Fruit fly (Drosophila melanogaster) whole organism, embryonic: ENCODE results near the gene Rpt4.

Source experiments
- B-H1 ChIP-seq: fragments of 200-800 bp; sonication (Bioruptor generic); IDR thresholded peaks from 3 replicates; pipeline ENCODE4 v1.3.6; 2022; ENCODE audit warnings: missing biosample characterization, missing genetic modification characterization
- C15 ChIP-seq: fragments of 200-800 bp; sonication (Bioruptor generic); IDR thresholded peaks from 3 replicates; pipeline ENCODE4 v1.3.6; 2022; ENCODE audit warnings: missing biosample characterization, missing genetic modification characterization
- CG10654 ChIP-seq: fragments of 200-800 bp; sonication (Bioruptor generic); optimal IDR thresholded peaks from 2 replicates; lab custom pipeline; 2016; ENCODE audit warnings: missing biosample characterization, missing genetic modification characterization
- CG11085 ChIP-seq: fragments of 200-800 bp; sonication (Bioruptor generic); IDR thresholded peaks from 2 replicates; pipeline ENCODE4 v1.3.6; 2022; ENCODE audit warnings: missing biosample characterization, missing genetic modification characterization
- CG11560 ChIP-seq: fragments of 200-800 bp; sonication (Bioruptor generic); IDR thresholded peaks from 3 replicates; pipeline ENCODE4 v1.3.6; 2022; ENCODE audit warnings: missing biosample characterization, missing genetic modification characterization
- CG1529 ChIP-seq: fragments of 200-800 bp; sonication (Bioruptor generic); optimal IDR thresholded peaks from 3 replicates; lab custom pipeline; 2018; ENCODE audit warnings: missing biosample characterization, missing genetic modification characterization
- CG15601 ChIP-seq: fragments of 200-800 bp; sonication (Bioruptor generic); optimal IDR thresholded peaks from 3 replicates; lab custom pipeline; 2019; ENCODE audit warnings: missing biosample characterization, mild to moderate bottlenecking, missing genetic modification characterization, moderate library complexity
- CG17328 ChIP-seq: fragments of 200-800 bp; sonication (Bioruptor generic); IDR thresholded peaks from 2 replicates; pipeline ENCODE4 v1.3.6; 2022; ENCODE audit warnings: missing biosample characterization, missing genetic modification characterization
- CG18011 ChIP-seq: fragments of 200-800 bp; sonication (Bioruptor generic); optimal IDR thresholded peaks from 2 replicates; lab custom pipeline; 2017; ENCODE audit warnings: missing biosample characterization, missing genetic modification characterization, mild to moderate bottlenecking, moderate library complexity, missing genotype
- CG3163 ChIP-seq: fragments of 200-800 bp; sonication (Bioruptor generic); optimal IDR thresholded peaks from 3 replicates; lab custom pipeline; 2016; ENCODE audit warnings: missing biosample characterization, missing genetic modification characterization
- CG3281 ChIP-seq: fragments of 200-800 bp; sonication (Bioruptor generic); optimal IDR thresholded peaks from 3 replicates; lab custom pipeline; 2017; ENCODE audit warnings: missing biosample characterization, mild to moderate bottlenecking, missing genetic modification characterization
- CG33213 ChIP-seq: fragments of 200-800 bp; sonication (Bioruptor generic); optimal IDR thresholded peaks from 3 replicates; lab custom pipeline; 2016; ENCODE audit warnings: missing biosample characterization, missing genetic modification characterization
- CG3407 ChIP-seq: fragments of 200-800 bp; sonication (Bioruptor generic); optimal IDR thresholded peaks from 2 replicates; lab custom pipeline; 2018; ENCODE audit warnings: missing biosample characterization, mild to moderate bottlenecking, missing genetic modification characterization
- CG3726 ChIP-seq: fragments of 200-800 bp; sonication (Bioruptor generic); IDR thresholded peaks from 3 replicates; pipeline ENCODE4, ENCODE4 v1.3.6; 2022; ENCODE audit warnings: missing biosample characterization, missing genetic modification characterization
- CG4360 ChIP-seq: fragments of 200-800 bp; sonication (Bioruptor generic); IDR thresholded peaks from 2 replicates; pipeline ENCODE4 v1.3.6; 2022; ENCODE audit warnings: missing biosample characterization, missing genetic modification characterization
- CG5180 ChIP-seq: fragments of 200-800 bp; sonication (Bioruptor generic); optimal IDR thresholded peaks from 3 replicates; lab custom pipeline; 2017; ENCODE audit warnings: missing biosample characterization, missing genetic modification characterization, mild to moderate bottlenecking, moderate library complexity, missing genetic modification reagents
- CG6689 ChIP-seq: fragments of 200-800 bp; sonication (Bioruptor generic); IDR thresholded peaks from 2 replicates; pipeline ENCODE4 v1.3.6; 2022; ENCODE audit warnings: missing biosample characterization, missing genetic modification characterization
- CG6854 ChIP-seq: fragments of 200-800 bp; sonication (Bioruptor generic); optimal IDR thresholded peaks from 3 replicates; lab custom pipeline; 2017; ENCODE audit warnings: missing biosample characterization, mild to moderate bottlenecking, missing genetic modification characterization
- CG7745 ChIP-seq: fragments of 200-800 bp; sonication (Bioruptor generic); optimal IDR thresholded peaks from 2 replicates; lab custom pipeline; 2018; ENCODE audit warnings: missing biosample characterization, mild to moderate bottlenecking, missing genetic modification characterization, moderate library complexity
- CG7963 ChIP-seq: fragments of 200-800 bp; sonication (Bioruptor generic); IDR thresholded peaks from 3 replicates; pipeline ENCODE4 v1.3.6; 2022; ENCODE audit warnings: missing biosample characterization, missing genetic modification characterization; ENCODE audit not compliant: partially characterized antibody
- CG8765 ChIP-seq: fragments of 200-800 bp; sonication (Bioruptor generic); IDR thresholded peaks from 2 replicates; pipeline ENCODE4 v1.3.6; 2022; ENCODE audit warnings: missing biosample characterization, missing genetic modification characterization
- CG9797 ChIP-seq: fragments of 200-800 bp; sonication (Bioruptor generic); optimal IDR thresholded peaks from 3 replicates; lab custom pipeline; 2018; ENCODE audit warnings: missing biosample characterization, mild to moderate bottlenecking, missing genetic modification characterization
- CHES-1-like ChIP-seq: fragments of 200-800 bp; sonication (Bioruptor generic); optimal IDR thresholded peaks from 2 replicates; lab custom pipeline; 2016; ENCODE audit warnings: missing biosample characterization, missing genetic modification characterization
- Dp ChIP-seq: fragments of 200-800 bp; sonication (Bioruptor generic); optimal IDR thresholded peaks from 2 replicates; lab custom pipeline; 2018; ENCODE audit warnings: missing biosample characterization, mild to moderate bottlenecking, missing genetic modification characterization, moderate library complexity
- GATAe ChIP-seq: fragments of 200-800 bp; sonication (Bioruptor generic); conservative IDR thresholded peaks from 2 replicates; pipeline ENCODE4 v1.3.6; 2022; ENCODE audit warnings: missing biosample characterization, missing genetic modification characterization
- HmgZ ChIP-seq: fragments of 200-800 bp; sonication (Bioruptor generic); optimal IDR thresholded peaks from 2 replicates; lab custom pipeline; 2018; ENCODE audit warnings: missing biosample characterization, mild to moderate bottlenecking, missing genetic modification characterization
- Hr51 ChIP-seq, 2 experiments: fragments of 200-800 bp; sonication (Bioruptor generic); optimal IDR thresholded peaks; 2 replicates in 1 of 2; 3 replicates in 1 of 2; lab custom pipeline; 2016 to 2018; ENCODE audit warnings: missing biosample characterization in 2 of 2, missing genetic modification characterization in 2 of 2, mild to moderate bottlenecking in 1 of 2, moderate library complexity in 1 of 2
- NfI ChIP-seq: fragments of 200-800 bp; sonication (Bioruptor generic); optimal IDR thresholded peaks from 3 replicates; lab custom pipeline; 2018; ENCODE audit warnings: missing biosample characterization, mild to moderate bottlenecking, missing genetic modification characterization, moderate library complexity
- Opbp ChIP-seq: fragments of 200-800 bp; sonication (Bioruptor generic); IDR thresholded peaks from 3 replicates; pipeline ENCODE4 v1.3.6; 2022; ENCODE audit warnings: missing biosample characterization, missing genetic modification characterization; ENCODE audit not compliant: partially characterized antibody
- Pdp1 ChIP-seq, 2 experiments: fragments of 200-800 bp; sonication (Bioruptor generic); optimal IDR thresholded peaks; 3 replicates each; lab custom pipeline; 2016; ENCODE audit warnings: missing biosample characterization in 2 of 2, missing genetic modification characterization in 2 of 2, mild to moderate bottlenecking in 1 of 2, moderate library complexity in 1 of 2
- Sox100B ChIP-seq: fragments of 200-800 bp; sonication (Bioruptor generic); optimal IDR thresholded peaks from 3 replicates; lab custom pipeline; 2018; ENCODE audit warnings: missing biosample characterization, mild to moderate bottlenecking, missing genetic modification characterization
- Xbp1 ChIP-seq: fragments of 200-800 bp; sonication (Bioruptor generic); optimal IDR thresholded peaks from 3 replicates; lab custom pipeline; 2016; ENCODE audit warnings: missing biosample characterization, mild to moderate bottlenecking, missing genetic modification characterization
- ase ChIP-seq: fragments of 200-800 bp; sonication (Bioruptor generic); IDR thresholded peaks from 3 replicates; pipeline ENCODE4 v1.3.6; 2022; ENCODE audit warnings: missing biosample characterization, missing genetic modification characterization
- bbx ChIP-seq: fragments of 200-800 bp; sonication (Bioruptor generic); IDR thresholded peaks from 2 replicates; pipeline ENCODE4 v1.3.6; 2022; ENCODE audit warnings: missing biosample characterization, missing genetic modification characterization; ENCODE audit not compliant: partially characterized antibody
- caup ChIP-seq: fragments of 200-800 bp; sonication (Bioruptor generic); optimal IDR thresholded peaks from 3 replicates; lab custom pipeline; 2017; ENCODE audit warnings: missing biosample characterization, mild to moderate bottlenecking, missing genetic modification characterization, moderate library complexity; ENCODE audit not compliant: severe bottlenecking
- chif ChIP-seq, 2 experiments: fragments of 200-800 bp; sonication (Bioruptor generic); optimal IDR thresholded peaks; 3 replicates each; lab custom pipeline; 2016; ENCODE audit warnings: missing biosample characterization in 2 of 2, missing genetic modification characterization in 2 of 2
- dmrt99B ChIP-seq: fragments of 200-800 bp; sonication (Bioruptor generic); optimal IDR thresholded peaks from 2 replicates; lab custom pipeline; 2018; ENCODE audit warnings: missing biosample characterization, mild to moderate bottlenecking, missing genetic modification characterization, moderate library complexity
- dysf ChIP-seq: fragments of 200-800 bp; sonication (Bioruptor generic); IDR thresholded peaks from 3 replicates; pipeline ENCODE4 v1.3.6; 2022; ENCODE audit warnings: missing biosample characterization, missing genetic modification characterization
- ewg ChIP-seq: fragments of 200-800 bp; sonication (Bioruptor generic); optimal IDR thresholded peaks from 3 replicates; lab custom pipeline; 2017; ENCODE audit warnings: mild to moderate bottlenecking, missing biosample characterization, missing genetic modification reagents, missing genetic modification characterization
- grn ChIP-seq: fragments of 200-800 bp; sonication (Bioruptor generic); optimal IDR thresholded peaks from 3 replicates; lab custom pipeline; 2017; ENCODE audit warnings: missing biosample characterization, missing genetic modification characterization
- gsb-n ChIP-seq: fragments of 200-800 bp; sonication (Bioruptor generic); optimal IDR thresholded peaks from 3 replicates; lab custom pipeline; 2018; ENCODE audit warnings: missing biosample characterization, mild to moderate bottlenecking, missing genetic modification characterization
- hbn ChIP-seq: fragments of 200-800 bp; sonication (Bioruptor generic); IDR thresholded peaks from 2 replicates; pipeline ENCODE4 v1.3.6; 2022; ENCODE audit warnings: missing biosample characterization, missing genetic modification characterization; ENCODE audit not compliant: partially characterized antibody
- jing ChIP-seq: fragments of 200-800 bp; sonication (Bioruptor generic); optimal IDR thresholded peaks from 2 replicates; lab custom pipeline; 2018; ENCODE audit warnings: missing biosample characterization, mild to moderate bottlenecking, missing genetic modification characterization
- prd ChIP-seq, 3 experiments: fragments of >200 bp in 2 of 3; fragments of 200-800 bp in 1 of 3; sonication (Bioruptor generic) in 1 of 3; optimal IDR thresholded peaks in 2 of 3; IDR thresholded peaks in 1 of 3; 2 replicates in 2 of 3; 3 replicates in 1 of 3; pipeline versions ENCODE4 v1.3.6 to Lab custom; 2017 to 2022; ENCODE audit warnings: missing biosample characterization in 1 of 3, missing genetic modification characterization in 1 of 3
- schlank ChIP-seq: fragments of 200-800 bp; sonication (Bioruptor generic); optimal IDR thresholded peaks from 2 replicates; lab custom pipeline; 2018; ENCODE audit warnings: missing biosample characterization, mild to moderate bottlenecking, missing genetic modification characterization
- stc ChIP-seq: fragments of 200-800 bp; sonication (Bioruptor generic); IDR thresholded peaks from 2 replicates; pipeline ENCODE4 v1.3.6; 2022; ENCODE audit warnings: missing biosample characterization, missing genetic modification characterization
- stwl ChIP-seq: fragments of 200-800 bp; sonication (Bioruptor generic); optimal IDR thresholded peaks from 3 replicates; lab custom pipeline; 2018; ENCODE audit warnings: missing biosample characterization, mild to moderate bottlenecking, missing genetic modification characterization, moderate library complexity
- ttk ChIP-seq: fragments of 200-800 bp; sonication (Bioruptor generic); IDR thresholded peaks from 2 replicates; pipeline ENCODE4 v2.1.2; 2022; ENCODE audit warnings: missing biosample characterization, missing genetic modification characterization

The Rpt4 gene

dm6 chrX:6316858-6317474, 25.9 kb upstream of the Rpt4 start (continued):
- TF ChIP-seq stwl (no peak), CG3407 (GFP tag; lab: Kevin White, UChicago) (no peak), Opbp (GFP tag; lab: Robert Waterston, UW) (no peak), hbn (GFP tag; lab: Robert Waterston, UW) (no peak), CG18011 (no peak), NfI (GFP tag; lab: Kevin White, UChicago) (peak; percentile 48), CG10654 (GFP tag; lab: Kevin White, UChicago) (peak; percentile 13), CG11560 (tag; lab: Robert Waterston, UW) (0 out of 3 replicates have a peak, but pooled peaks have one; percentile 31), gsb-n (tag; lab: Kevin White, UChicago) (no peak), ase (peak; percentile 56; the same call in 2 of the 3 replicates), B-H1 (GFP tag; lab: Robert Waterston, UW) (peak; percentile 58), CG5180 (GFP tag; lab: Kevin White, UChicago) (peak; percentile 23), CG8765 (GFP tag; lab: Robert Waterston, UW) (no peak), jing (no peak), GATAe (no peak; the same call in 1 of the 2 replicates), CG11085 (GFP tag; lab: Robert Waterston, UW) (peak; percentile 50; the same call in 1 of the 2 replicates), CHES-1-like (GFP tag; lab: Kevin White, UChicago) (peak; percentile 29), CG33213 (GFP tag; lab: Kevin White, UChicago) (no peak), CG1529 (GFP tag; lab: Kevin White, UChicago) (peak; percentile 0), Xbp1 (GFP tag; lab: Kevin White, UChicago) (peak; percentile 38), CG17328 (GFP tag; lab: Robert Waterston, UW) (peak; percentile 68), CG9797 (no peak), Dp (GFP tag; lab: Kevin White, UChicago) (no peak), Pdp1 (GFP tag; optimal IDR thresholded peaks at IDR 0.05; lab: Kevin White, UChicago) (peak in 1 of 2 experiments; percentile 25), CG3726 (GFP tag; lab: Robert Waterston, UW) (no peak), caup (GFP tag; lab: Kevin White, UChicago) (peak; percentile 75), CG6854 (peak; percentile 63), CG15601 (tag; lab: Kevin White, UChicago) (no peak), Hr51 (GFP tag; optimal IDR thresholded peaks at IDR 0.05; lab: Kevin White, UChicago) (peak; percentile 39 to 74), CG6689 (GFP tag; lab: Robert Waterston, UW) (peak; percentile 59), C15 (GFP tag; lab: Robert Waterston, UW) (no peak), ttk (peak; percentile 62; the same call in 1 of the 2 replicates), CG7963 (GFP tag; lab: Robert Waterston, UW) (no peak), chif (GFP tag; optimal IDR thresholded peaks at IDR 0.05; lab: Kevin White, UChicago) (peak in 1 of 2 experiments; percentile 33), CG3163 (GFP tag; lab: Kevin White, UChicago) (peak; percentile 7), dysf (peak; percentile 82), CG4360 (GFP tag; lab: Robert Waterston, UW) (no peak), Sox100B (no peak), CG7745 (no peak), stc (GFP tag; lab: Robert Waterston, UW) (peak; percentile 68), bbx (no peak), dmrt99B (tag; lab: Kevin White, UChicago) (peak; percentile 73), prd (optimal IDR thresholded peaks at IDR 0.05; lab: Kevin White, UChicago) (no peak), prd (GFP tag; IDR thresholded peaks at IDR 0.05; lab: Robert Waterston, UW) (peak; percentile 75), schlank (tag; lab: Kevin White, UChicago) (peak; percentile 49), grn (GFP tag; lab: Kevin White, UChicago) (no peak), CG3281 (GFP tag; lab: Kevin White, UChicago) (peak; percentile 78), HmgZ (tag; lab: Kevin White, UChicago) (peak; percentile 36), ewg (peak; percentile 27)
